Fruit fly (Drosophila melanogaster) whole organism, embryonic: ENCODE measurements around the gene CG7264.

Experiments
- BEAF-32 ChIP-seq: fragments of 200-800 bp; sonication (Bioruptor generic); optimal IDR thresholded peaks from 3 replicates; lab custom pipeline; 2017; ENCODE audit warnings: missing biosample characterization, missing genetic modification characterization, mild to moderate bottlenecking, moderate library complexity, missing genetic modification reagents
- CG10274 ChIP-seq: fragments of 200-800 bp; sonication (Bioruptor generic); optimal IDR thresholded peaks from 3 replicates; lab custom pipeline; 2017; ENCODE audit warnings: missing biosample characterization, mild to moderate bottlenecking, missing genetic modification characterization
- CG10366 ChIP-seq: fragments of 200-800 bp; sonication (Bioruptor generic); IDR thresholded peaks from 2 replicates; pipeline ENCODE4 v1.3.6; 2022; ENCODE audit warnings: missing biosample characterization, missing genetic modification characterization
- CG11504 ChIP-seq: fragments of 200-800 bp; sonication (Bioruptor generic); optimal IDR thresholded peaks from 3 replicates; lab custom pipeline; 2019; ENCODE audit warnings: missing biosample characterization, mild to moderate bottlenecking, missing genetic modification characterization, moderate library complexity
- CG12769 ChIP-seq: fragments of 200-800 bp; sonication (Bioruptor generic); optimal IDR thresholded peaks from 2 replicates; lab custom pipeline; 2019; ENCODE audit warnings: missing biosample characterization, mild to moderate bottlenecking, missing genetic modification characterization, moderate library complexity
- CG13287 ChIP-seq: fragments of 200-800 bp; sonication (Bioruptor generic); IDR thresholded peaks from 2 replicates; pipeline ENCODE4 v1.3.6; 2022; ENCODE audit warnings: missing biosample characterization, missing genetic modification characterization; ENCODE audit not compliant: partially characterized antibody
- CG14710 ChIP-seq: fragments of 200-800 bp; sonication (Bioruptor generic); optimal IDR thresholded peaks from 3 replicates; lab custom pipeline; 2019; ENCODE audit warnings: missing biosample characterization, mild to moderate bottlenecking, missing genetic modification characterization, moderate library complexity
- CG16813 ChIP-seq: fragments of 200-800 bp; sonication (Bioruptor generic); IDR thresholded peaks from 3 replicates; pipeline ENCODE4 v1.3.6; 2022; ENCODE audit warnings: missing biosample characterization, missing genetic modification characterization; ENCODE audit not compliant: partially characterized antibody
- CG34224 ChIP-seq: fragments of 200-800 bp; sonication (Bioruptor generic); IDR thresholded peaks from 3 replicates; pipeline ENCODE4 v1.3.6; 2022; ENCODE audit warnings: missing biosample characterization, missing genetic modification characterization; ENCODE audit not compliant: partially characterized antibody
- CG43689 ChIP-seq: fragments of 200-800 bp; sonication (Bioruptor generic); IDR thresholded peaks from 2 replicates; pipeline ENCODE4 v1.3.6; 2022; ENCODE audit warnings: missing biosample characterization, missing genetic modification characterization
- CG4617 ChIP-seq: fragments of 200-800 bp; sonication (Bioruptor generic); optimal IDR thresholded peaks from 3 replicates; lab custom pipeline; 2016; ENCODE audit warnings: missing biosample characterization, missing genetic modification characterization, borderline replicate concordance
- CG6791 ChIP-seq: fragments of 200-800 bp; sonication (Bioruptor generic); IDR thresholded peaks from 3 replicates; pipeline ENCODE4 v1.3.6; 2022; ENCODE audit warnings: missing biosample characterization, missing genetic modification characterization; ENCODE audit not compliant: partially characterized antibody
- CG8089 ChIP-seq: fragments of 200-800 bp; sonication (Bioruptor generic); optimal IDR thresholded peaks from 3 replicates; lab custom pipeline; 2016; ENCODE audit warnings: missing biosample characterization, missing genetic modification characterization
- CG9215 ChIP-seq: fragments of 200-800 bp; sonication (Bioruptor generic); IDR thresholded peaks from 2 replicates; pipeline ENCODE4 v1.3.6; 2022; ENCODE audit warnings: missing biosample characterization, missing genetic modification characterization
- CG9437 ChIP-seq: fragments of 200-800 bp; sonication (Bioruptor generic); optimal IDR thresholded peaks from 2 replicates; lab custom pipeline; 2018; ENCODE audit warnings: missing biosample characterization, mild to moderate bottlenecking, missing genetic modification characterization
- CG9609 ChIP-seq: fragments of 200-800 bp; sonication (Bioruptor generic); optimal IDR thresholded peaks from 3 replicates; lab custom pipeline; 2016; ENCODE audit warnings: missing biosample characterization, missing genetic modification characterization
- CG9797 ChIP-seq: fragments of 200-800 bp; sonication (Bioruptor generic); optimal IDR thresholded peaks from 3 replicates; lab custom pipeline; 2018; ENCODE audit warnings: missing biosample characterization, mild to moderate bottlenecking, missing genetic modification characterization
- Dll ChIP-seq: fragments of 200-800 bp; sonication (Bioruptor generic); IDR thresholded peaks from 4 replicates; pipeline ENCODE4 v1.3.6; 2022; ENCODE audit warnings: missing biosample characterization, missing genetic modification characterization; ENCODE audit not compliant: partially characterized antibody
- Dp ChIP-seq: fragments of 200-800 bp; sonication (Bioruptor generic); optimal IDR thresholded peaks from 2 replicates; lab custom pipeline; 2018; ENCODE audit warnings: missing biosample characterization, mild to moderate bottlenecking, missing genetic modification characterization, moderate library complexity
- Dref ChIP-seq: fragments of 200-800 bp; sonication (Bioruptor generic); IDR thresholded peaks from 2 replicates; pipeline ENCODE4 v1.3.6; 2022; ENCODE audit warnings: missing biosample characterization, missing genetic modification characterization
- E2f2 ChIP-seq: fragments of 200-800 bp; sonication (Bioruptor generic); IDR thresholded peaks from 2 replicates; pipeline ENCODE4 v1.3.6; 2022; ENCODE audit warnings: missing biosample characterization, missing genetic modification characterization
- MBD-R2 ChIP-seq: fragments of 200-800 bp; sonication (Bioruptor generic); IDR thresholded peaks from 2 replicates; pipeline ENCODE4 v1.3.6; 2022; ENCODE audit warnings: missing biosample characterization, missing genetic modification characterization
- MESR4 ChIP-seq: fragments of 200-800 bp; sonication (Bioruptor generic); optimal IDR thresholded peaks from 2 replicates; lab custom pipeline; 2018; ENCODE audit warnings: missing biosample characterization, mild to moderate bottlenecking, missing genetic modification characterization, moderate library complexity
- Med ChIP-seq: fragments of 200-800 bp; sonication (Bioruptor generic); peaks from one replicate; lab custom pipeline; 2016; ENCODE audit warnings: missing biosample characterization, missing genetic modification characterization, mild to moderate bottlenecking, inconsistent platforms, moderate library complexity
- Myb ChIP-seq: fragments of 200-800 bp; sonication (Bioruptor generic); optimal IDR thresholded peaks from 2 replicates; lab custom pipeline; 2016; ENCODE audit warnings: missing biosample characterization, missing genetic modification characterization
- NC2β ChIP-seq: fragments of 200-800 bp; sonication (Bioruptor generic); optimal IDR thresholded peaks from 2 replicates; lab custom pipeline; 2016; ENCODE audit warnings: missing biosample characterization, missing genetic modification characterization
- Nf-YA ChIP-seq: fragments of 200-800 bp; sonication (Bioruptor generic); IDR thresholded peaks from 2 replicates; pipeline ENCODE4 v1.3.6; 2022; ENCODE audit warnings: missing biosample characterization, missing genetic modification characterization
- Pdp1 ChIP-seq, 2 experiments: fragments of 200-800 bp; sonication (Bioruptor generic); optimal IDR thresholded peaks; 3 replicates each; lab custom pipeline; 2016; ENCODE audit warnings: missing biosample characterization in 2 of 2, missing genetic modification characterization in 2 of 2, mild to moderate bottlenecking in 1 of 2, moderate library complexity in 1 of 2
- Sin3A ChIP-seq: fragments of >200 bp; optimal IDR thresholded peaks from 2 replicates; lab custom pipeline; 2018
- amos ChIP-seq: fragments of 200-800 bp; sonication (Bioruptor generic); IDR thresholded peaks from 2 replicates; pipeline ENCODE4 v1.3.6; 2022; ENCODE audit warnings: missing biosample characterization, missing genetic modification characterization; ENCODE audit not compliant: partially characterized antibody
- ase ChIP-seq: fragments of 200-800 bp; sonication (Bioruptor generic); IDR thresholded peaks from 3 replicates; pipeline ENCODE4 v1.3.6; 2022; ENCODE audit warnings: missing biosample characterization, missing genetic modification characterization
- chn ChIP-seq: fragments of 200-800 bp; sonication (Bioruptor generic); optimal IDR thresholded peaks from 2 replicates; lab custom pipeline; 2016; ENCODE audit warnings: missing biosample characterization, missing genetic modification characterization
- dan ChIP-seq: fragments of 200-800 bp; sonication (Bioruptor generic); IDR thresholded peaks from 2 replicates; pipeline ENCODE4 v1.3.6; 2022; ENCODE audit warnings: missing biosample characterization, missing genetic modification characterization
- esg ChIP-seq: fragments of 200-800 bp; sonication (Bioruptor generic); conservative IDR thresholded peaks from 2 replicates; pipeline ENCODE4 v1.3.6; 2022; ENCODE audit warnings: missing biosample characterization, missing genetic modification characterization
- gfzf ChIP-seq: fragments of 200-800 bp; sonication (Bioruptor generic); optimal IDR thresholded peaks from 2 replicates; lab custom pipeline; 2016; ENCODE audit warnings: missing biosample characterization, mild to moderate bottlenecking, missing genetic modification characterization, moderate library complexity
- gt ChIP-seq: fragments of 200-800 bp; sonication (Bioruptor generic); IDR thresholded peaks from 2 replicates; pipeline ENCODE4 v1.3.6; 2022; ENCODE audit warnings: missing biosample characterization, missing genetic modification characterization
- inv ChIP-seq: fragments of 200-800 bp; sonication (Bioruptor generic); IDR thresholded peaks from 2 replicates; pipeline ENCODE4 v1.3.6; 2022; ENCODE audit warnings: missing biosample characterization, missing genetic modification characterization; ENCODE audit not compliant: partially characterized antibody
- luna ChIP-seq: fragments of 200-800 bp; sonication (Bioruptor generic); optimal IDR thresholded peaks from 2 replicates; lab custom pipeline; 2016; ENCODE audit warnings: missing biosample characterization, missing genetic modification characterization
- onecut ChIP-seq: fragments of 200-800 bp; sonication (Bioruptor generic); IDR thresholded peaks from 2 replicates; pipeline ENCODE4 v1.3.6; 2022; ENCODE audit warnings: missing biosample characterization, missing genetic modification characterization
- pum ChIP-seq: fragments of 200-800 bp; sonication (Bioruptor generic); optimal IDR thresholded peaks from 2 replicates; lab custom pipeline; 2016; ENCODE audit warnings: missing biosample characterization, missing genetic modification characterization
- pzg ChIP-seq: fragments of 200-800 bp; sonication (Bioruptor generic); optimal IDR thresholded peaks from 3 replicates; lab custom pipeline; 2018; ENCODE audit warnings: missing biosample characterization, mild to moderate bottlenecking, missing genetic modification characterization, moderate library complexity
- so ChIP-seq: fragments of 200-800 bp; sonication (Bioruptor generic); IDR thresholded peaks from 3 replicates; pipeline ENCODE4 v1.3.6; 2022; ENCODE audit warnings: missing biosample characterization, missing genetic modification characterization
- stwl ChIP-seq: fragments of 200-800 bp; sonication (Bioruptor generic); optimal IDR thresholded peaks from 3 replicates; lab custom pipeline; 2018; ENCODE audit warnings: missing biosample characterization, mild to moderate bottlenecking, missing genetic modification characterization, moderate library complexity
- trem ChIP-seq: fragments of 200-800 bp; optimal IDR thresholded peaks from 3 replicates; lab custom pipeline; 2019; ENCODE audit warnings: missing biosample characterization, mild to moderate bottlenecking, missing genetic modification characterization, moderate library complexity
- trh ChIP-seq: fragments of 200-800 bp; sonication (Bioruptor generic); optimal IDR thresholded peaks from 2 replicates; lab custom pipeline; 2016; ENCODE audit warnings: missing biosample characterization, missing genetic modification characterization
- zf30C ChIP-seq: fragments of 200-800 bp; sonication (Bioruptor generic); optimal IDR thresholded peaks from 3 replicates; lab custom pipeline; 2018; ENCODE audit warnings: missing biosample characterization, mild to moderate bottlenecking, missing genetic modification characterization

CG7264 gene

DNA sequence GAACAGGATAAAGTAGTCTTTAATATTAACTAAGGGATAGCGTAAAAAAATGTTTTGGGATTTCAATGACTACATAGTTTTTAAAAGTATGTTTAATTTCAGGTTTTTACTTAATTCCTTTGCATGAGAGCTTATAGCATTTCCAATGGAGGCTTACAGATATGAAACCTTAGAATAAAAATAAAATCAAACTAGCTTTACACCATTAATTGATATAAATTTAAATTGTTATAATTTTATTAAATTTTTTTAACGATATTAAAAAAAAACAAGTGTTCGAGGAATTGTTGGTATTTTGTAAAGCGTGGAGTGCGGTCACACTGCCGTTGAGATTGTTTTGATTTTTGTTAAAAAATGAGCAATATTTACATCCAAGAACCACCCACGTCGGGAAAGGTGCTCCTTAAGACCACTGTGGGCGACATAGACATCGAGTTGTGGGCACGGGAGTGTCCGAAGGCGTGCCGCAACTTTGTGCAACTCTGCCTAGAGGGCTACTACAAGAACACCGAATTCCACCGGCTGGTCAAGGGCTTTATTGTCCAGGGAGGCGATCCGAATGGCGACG, 35.5 kb upstream of the CG7264 start, which contains the start of the genes twy and CG10907:
Gene twy, minus strand, starts transcription at position 51 of the 568 bp plus-strand sequence.
Gene CG10907, plus strand, starts transcription at position 282 of the 568 bp plus-strand sequence.
- TF ChIP-seq CG12769 (tag; lab: Kevin White, UChicago) (no peak), MBD-R2 (GFP tag; lab: Robert Waterston, UW) (peak; percentile 67; the same call in 1 of the 2 replicates), E2f2 (GFP tag; lab: Robert Waterston, UW) (peak; percentile 40; the same call in 1 of the 2 replicates), CG16813 (GFP tag; lab: Robert Waterston, UW) (0 out of 3 replicates have a peak, but pooled peaks have one; percentile 25), Dp (peak; percentile 40), CG13287 (GFP tag; lab: Robert Waterston, UW) (0 out of 2 replicates have a peak, but pooled peaks have one; percentile 35), MESR4 (GFP tag; lab: Kevin White, UChicago) (peak; percentile 18), CG8089 (GFP tag; lab: Kevin White, UChicago) (no peak), gfzf (GFP tag; lab: Kevin White, UChicago) (peak; percentile 58), pzg (peak; percentile 17), BEAF-32 (GFP tag; lab: Kevin White, UChicago) (peak; percentile 16), stwl (tag; lab: Kevin White, UChicago) (peak; percentile 15), trem (tag; lab: Kevin White, UChicago) (peak; percentile 16), chn (GFP tag; lab: Kevin White, UChicago) (no peak), CG9609 (GFP tag; lab: Kevin White, UChicago) (no peak), CG4617 (peak; percentile 59), CG9797 (GFP tag; lab: Kevin White, UChicago) (peak; percentile 30), so (GFP tag; lab: Robert Waterston, UW) (no peak), CG14710 (peak; percentile 10), Med (GFP tag; lab: Kevin White, UChicago) (peak; percentile 30)

DNA sequence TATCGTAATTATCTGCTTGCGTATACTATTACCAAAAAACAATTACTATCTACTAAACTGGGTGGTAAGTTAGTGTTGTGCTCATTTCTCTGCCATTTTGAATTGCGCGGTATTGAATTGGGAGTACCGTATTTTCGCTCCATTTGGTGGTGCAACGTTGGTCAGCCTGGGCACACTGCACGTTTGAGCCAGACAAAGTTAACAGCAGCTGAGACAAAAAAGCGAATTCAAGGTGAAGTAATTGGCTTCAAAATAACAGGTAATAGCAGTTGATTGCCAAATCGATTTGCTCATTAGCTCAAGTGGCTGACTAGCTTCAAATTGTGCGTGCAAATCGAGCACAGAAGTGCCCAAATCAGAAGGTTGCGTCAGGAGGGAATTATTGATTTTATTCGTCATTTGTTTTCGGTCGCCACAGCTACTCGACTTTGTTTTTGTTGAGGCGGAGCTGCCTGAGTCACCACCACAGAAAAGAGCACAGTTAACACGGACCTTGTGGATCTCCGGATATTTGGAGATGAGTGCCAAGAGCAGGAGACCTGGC, 33.3 kb upstream of the CG7264 start, which contains the start of gene Klp68D:
Gene Klp68D, plus strand, starts transcription at position 175 of the 544 bp plus-strand sequence.
- no peak for TF ChIP-seq NC2β
- TF ChIP-seq Myb (GFP tag; lab: Kevin White, UChicago) = peak; percentile 31
- peak; percentile 95 for TF ChIP-seq E2f2 (GFP tag; lab: Robert Waterston, UW)
- TF ChIP-seq Sin3A = peak; percentile 24
- no peak for TF ChIP-seq luna (GFP tag; lab: Kevin White, UChicago)
- 0 out of 3 replicates have a peak, but pooled peaks have one; percentile 23 for TF ChIP-seq CG34224 (GFP tag; lab: Robert Waterston, UW)
- no peak for TF ChIP-seq Pdp1 (GFP tag; optimal IDR thresholded peaks at IDR 0.05; lab: Kevin White, UChicago)
- TF ChIP-seq Dref (GFP tag; lab: Robert Waterston, UW) = peak; percentile 33; the same call in 1 of the 2 replicates
- TF ChIP-seq zf30C = no peak
- TF ChIP-seq gt (GFP tag; lab: Robert Waterston, UW) = no peak
- no peak for TF ChIP-seq CG10274 (GFP tag; lab: Kevin White, UChicago)
- TF ChIP-seq CG43689 (GFP tag; lab: Robert Waterston, UW) = no peak
- no peak for TF ChIP-seq trh (GFP tag; lab: Kevin White, UChicago)
- no peak for TF ChIP-seq ase (GFP tag; lab: Robert Waterston, UW)
- no peak for TF ChIP-seq CG10366 (GFP tag; lab: Robert Waterston, UW)
- no peak for TF ChIP-seq CG9437 (GFP tag; lab: Kevin White, UChicago)
- TF ChIP-seq amos (GFP tag; lab: Robert Waterston, UW) = 0 out of 2 replicates have a peak, but pooled peaks have one; percentile 11
- 0 out of 4 replicates have a peak, but pooled peaks have one; percentile 23 for TF ChIP-seq Dll (GFP tag; lab: Robert Waterston, UW)
- TF ChIP-seq CG9215 (GFP tag; lab: Robert Waterston, UW) = no peak
- TF ChIP-seq pum = no peak
- TF ChIP-seq esg (GFP tag; lab: Robert Waterston, UW) = no peak
- TF ChIP-seq Nf-YA (GFP tag; lab: Robert Waterston, UW) = no peak
- no peak for TF ChIP-seq dan (GFP tag; lab: Robert Waterston, UW)
- peak; percentile 89 for TF ChIP-seq Dp
- peak; percentile 26 for TF ChIP-seq CG11504 (tag; lab: Kevin White, UChicago)
- TF ChIP-seq onecut (GFP tag; lab: Robert Waterston, UW) = peak; percentile 92
- peak; percentile 83 for TF ChIP-seq gfzf (GFP tag; lab: Kevin White, UChicago)
- TF ChIP-seq MBD-R2 (GFP tag; lab: Robert Waterston, UW) = peak; percentile 65
- TF ChIP-seq inv = 0 out of 2 replicates have a peak, but pooled peaks have one; percentile 16
- peak; percentile 57; the same call in 1 of the 3 replicates for TF ChIP-seq CG6791 (GFP tag; lab: Robert Waterston, UW)
